Fruit fly (Drosophila melanogaster) whole organism, prepupa: ENCODE measurements around the gene dmrt99B.

Experiments
- Blimp-1 ChIP-seq: fragments of 200-800 bp; sonication (Bioruptor generic); optimal IDR thresholded peaks from 3 replicates; lab custom pipeline; 2017; ENCODE audit warnings: missing biosample characterization, missing genetic modification characterization, mild to moderate bottlenecking, moderate library complexity, missing genetic modification reagents
- CG10631 ChIP-seq: fragments of 200-800 bp; sonication (Bioruptor generic); optimal IDR thresholded peaks from 2 replicates; lab custom pipeline; 2016; ENCODE audit warnings: missing biosample characterization, missing genetic modification characterization
- CG10669 ChIP-seq: fragments of 200-800 bp; sonication (Bioruptor generic); optimal IDR thresholded peaks from 3 replicates; lab custom pipeline; 2018; ENCODE audit warnings: missing biosample characterization, mild to moderate bottlenecking, missing genetic modification characterization, moderate library complexity
- CG11762 ChIP-seq: fragments of 200-800 bp; sonication (Bioruptor generic); optimal IDR thresholded peaks from 3 replicates; lab custom pipeline; 2016; ENCODE audit warnings: missing biosample characterization, missing genetic modification characterization; ENCODE audit not compliant: insufficient read depth
- CG11902 ChIP-seq: fragments of 200-800 bp; sonication (Bioruptor generic); optimal IDR thresholded peaks from 3 replicates; lab custom pipeline; 2016; ENCODE audit warnings: missing biosample characterization, missing genetic modification characterization
- CG15336 ChIP-seq: fragments of 200-800 bp; sonication (Bioruptor generic); IDR thresholded peaks from 2 replicates; pipeline ENCODE4 v1.3.6; 2022; ENCODE audit warnings: missing biosample characterization, missing genetic modification characterization
- CG1621 ChIP-seq: fragments of 200-800 bp; sonication (Bioruptor generic); optimal IDR thresholded peaks from 3 replicates; lab custom pipeline; 2018; ENCODE audit warnings: missing biosample characterization, mild to moderate bottlenecking, missing genetic modification characterization
- CG16779 ChIP-seq: fragments of 200-800 bp; sonication (Bioruptor generic); optimal IDR thresholded peaks from 3 replicates; lab custom pipeline; 2017; ENCODE audit warnings: missing biosample characterization, mild to moderate bottlenecking, missing genetic modification characterization
- CG3032 ChIP-seq: fragments of 200-800 bp; optimal IDR thresholded peaks from 2 replicates; lab custom pipeline; 2019; ENCODE audit warnings: missing biosample characterization, mild to moderate bottlenecking, missing genetic modification characterization, moderate library complexity
- CG32006 ChIP-seq: fragments of 200-800 bp; sonication (Bioruptor generic); optimal IDR thresholded peaks from 3 replicates; lab custom pipeline; 2017; ENCODE audit warnings: missing biosample characterization, mild to moderate bottlenecking, missing genetic modification characterization
- CG34406 ChIP-seq: fragments of 200-800 bp; sonication (Bioruptor generic); optimal IDR thresholded peaks from 3 replicates; lab custom pipeline; 2016; ENCODE audit warnings: missing biosample characterization, missing genetic modification characterization
- CG3919 ChIP-seq: fragments of 200-800 bp; sonication (Bioruptor generic); optimal IDR thresholded peaks from 3 replicates; lab custom pipeline; 2016; ENCODE audit warnings: missing biosample characterization, missing genetic modification characterization
- CG6163 ChIP-seq: fragments of 200-800 bp; sonication (Bioruptor generic); IDR thresholded peaks from 3 replicates; pipeline ENCODE4 v1.3.6; 2022; ENCODE audit warnings: missing biosample characterization, missing genetic modification characterization
- CG6276 ChIP-seq: fragments of 200-800 bp; sonication (Bioruptor generic); optimal IDR thresholded peaks from 2 replicates; lab custom pipeline; 2017; ENCODE audit warnings: missing biosample characterization, mild to moderate bottlenecking, missing genetic modification characterization
- CG6808 ChIP-seq: fragments of 200-800 bp; sonication (Bioruptor generic); optimal IDR thresholded peaks from 3 replicates; lab custom pipeline; 2017; ENCODE audit warnings: missing biosample characterization, missing genetic modification characterization, mild to moderate bottlenecking, moderate library complexity, missing genetic modification reagents
- CG8119 ChIP-seq: fragments of 200-800 bp; sonication (Bioruptor generic); IDR thresholded peaks from 3 replicates; pipeline ENCODE4 v1.3.6; 2022; ENCODE audit warnings: missing biosample characterization, missing genetic modification characterization
- CG8319 ChIP-seq: fragments of 200-800 bp; sonication (Bioruptor generic); optimal IDR thresholded peaks from 3 replicates; lab custom pipeline; 2016; ENCODE audit warnings: missing biosample characterization, missing genetic modification characterization
- CG8632 ChIP-seq: fragments of 200-800 bp; sonication (Bioruptor generic); optimal IDR thresholded peaks from 3 replicates; lab custom pipeline; 2016; ENCODE audit warnings: missing biosample characterization, missing genetic modification characterization
- CG9139 ChIP-seq: fragments of 200-800 bp; sonication (Bioruptor generic); optimal IDR thresholded peaks from 3 replicates; lab custom pipeline; 2017; ENCODE audit warnings: missing biosample characterization, mild to moderate bottlenecking, missing genetic modification characterization
- Eip78C ChIP-seq: fragments of 200-800 bp; sonication (Bioruptor generic); peaks from one replicate; lab custom pipeline; 2016; ENCODE audit warnings: missing biosample characterization, missing genetic modification characterization
- Eip93F ChIP-seq: fragments of 200-800 bp; sonication (Bioruptor generic); optimal IDR thresholded peaks from 2 replicates; lab custom pipeline; 2016; ENCODE audit warnings: missing biosample characterization, mild to moderate bottlenecking, missing genetic modification characterization
- Ets21C ChIP-seq: fragments of 200-800 bp; sonication (Bioruptor generic); optimal IDR thresholded peaks from 3 replicates; lab custom pipeline; 2016; ENCODE audit warnings: missing biosample characterization, missing genetic modification characterization
- Ets96B ChIP-seq: fragments of 200-800 bp; optimal IDR thresholded peaks from 2 replicates; lab custom pipeline; 2019; ENCODE audit warnings: missing biosample characterization, mild to moderate bottlenecking, missing genetic modification characterization, moderate library complexity
- Gug ChIP-seq: fragments of 200-800 bp; sonication (Bioruptor generic); IDR thresholded peaks from 2 replicates; pipeline ENCODE4 v1.3.6; 2022; ENCODE audit warnings: missing biosample characterization, missing genetic modification characterization
- Hr38 ChIP-seq: sonication (Bioruptor generic); optimal IDR thresholded peaks from 2 replicates; lab custom pipeline; 2016; ENCODE audit warnings: missing biosample characterization, missing genetic modification characterization
- Hr39 ChIP-seq: fragments of 200-800 bp; sonication (Bioruptor generic); optimal IDR thresholded peaks from 2 replicates; lab custom pipeline; 2016; ENCODE audit warnings: missing biosample characterization, missing genetic modification characterization
- Hr4 ChIP-seq: fragments of 200-800 bp; sonication (Bioruptor generic); optimal IDR thresholded peaks from 3 replicates; lab custom pipeline; 2016; ENCODE audit warnings: missing biosample characterization, missing genetic modification characterization
- Lpt ChIP-seq: fragments of 200-800 bp; sonication (Bioruptor generic); optimal IDR thresholded peaks from 3 replicates; lab custom pipeline; 2016; ENCODE audit warnings: missing biosample characterization, missing genetic modification characterization
- Met ChIP-seq: fragments of 200-800 bp; sonication (Bioruptor generic); optimal IDR thresholded peaks from 3 replicates; lab custom pipeline; 2016; ENCODE audit warnings: missing biosample characterization, missing genetic modification characterization
- OdsH ChIP-seq: fragments of 200-800 bp; sonication (Bioruptor generic); optimal IDR thresholded peaks from 3 replicates; lab custom pipeline; 2016; ENCODE audit warnings: missing biosample characterization, missing genetic modification characterization
- Smox ChIP-seq: fragments of 200-800 bp; sonication (Bioruptor generic); optimal IDR thresholded peaks from 3 replicates; lab custom pipeline; 2016; ENCODE audit warnings: missing biosample characterization, missing genetic modification characterization
- Sox15 ChIP-seq: fragments of 200-800 bp; sonication (Bioruptor generic); optimal IDR thresholded peaks from 3 replicates; lab custom pipeline; 2016; ENCODE audit warnings: missing biosample characterization, missing genetic modification characterization
- dac ChIP-seq: fragments of 200-800 bp; sonication (Bioruptor generic); optimal IDR thresholded peaks from 2 replicates; lab custom pipeline; 2017; ENCODE audit warnings: missing biosample characterization, mild to moderate bottlenecking, missing genetic modification characterization
- eg ChIP-seq: fragments of 200-800 bp; sonication (Bioruptor generic); IDR thresholded peaks from 3 replicates; pipeline ENCODE4 v1.3.6; 2022; ENCODE audit warnings: missing biosample characterization, missing genetic modification characterization
- fd59A ChIP-seq: fragments of 200-800 bp; sonication (Bioruptor generic); optimal IDR thresholded peaks from 2 replicates; lab custom pipeline; 2017; ENCODE audit warnings: missing biosample characterization, mild to moderate bottlenecking, missing genetic modification characterization, missing genetic modification reagents
- fkh ChIP-seq: fragments of 200-800 bp; sonication (Bioruptor generic); optimal IDR thresholded peaks from 3 replicates; lab custom pipeline; 2017; ENCODE audit warnings: missing biosample characterization, mild to moderate bottlenecking, missing genetic modification characterization, moderate library complexity
- lz ChIP-seq: fragments of 200-800 bp; sonication (Bioruptor generic); optimal IDR thresholded peaks from 3 replicates; lab custom pipeline; 2016; ENCODE audit warnings: missing biosample characterization, missing genetic modification characterization
- net ChIP-seq: fragments of 200-800 bp; sonication (Bioruptor generic); optimal IDR thresholded peaks from 3 replicates; lab custom pipeline; 2016; ENCODE audit warnings: missing biosample characterization, missing genetic modification characterization
- pdm3 ChIP-seq: fragments of 200-800 bp; sonication (Bioruptor generic); optimal IDR thresholded peaks from 3 replicates; lab custom pipeline; 2016; ENCODE audit warnings: missing biosample characterization, missing genetic modification characterization
- salr ChIP-seq, 2 experiments: fragments of 200-800 bp; sonication (Bioruptor generic); optimal IDR thresholded peaks; 3 replicates each; lab custom pipeline; 2016 to 2018; ENCODE audit warnings: missing biosample characterization in 2 of 2, missing genetic modification characterization in 2 of 2, mild to moderate bottlenecking in 1 of 2
- spab ChIP-seq: fragments of 200-800 bp; sonication (Bioruptor generic); optimal IDR thresholded peaks from 2 replicates; lab custom pipeline; 2017; ENCODE audit warnings: missing biosample characterization, mild to moderate bottlenecking, missing genetic modification characterization, missing genetic modification reagents
- ss ChIP-seq, 2 experiments: fragments of 200-800 bp; sonication (Bioruptor generic); optimal IDR thresholded peaks; 2 replicates in 1 of 2; 3 replicates in 1 of 2; lab custom pipeline; 2017 to 2018; ENCODE audit warnings: mild to moderate bottlenecking in 2 of 2, missing biosample characterization in 2 of 2, missing genetic modification characterization in 2 of 2, moderate library complexity in 1 of 2
- svp ChIP-seq: fragments of 200-800 bp; sonication (Bioruptor generic); peaks from one replicate; lab custom pipeline; 2016; ENCODE audit warnings: missing biosample characterization, missing genetic modification characterization
- topi ChIP-seq: fragments of 200-800 bp; sonication (Bioruptor generic); optimal IDR thresholded peaks from 3 replicates; lab custom pipeline; 2016; ENCODE audit warnings: missing biosample characterization, missing genetic modification characterization

Gene dmrt99B

DNA sequence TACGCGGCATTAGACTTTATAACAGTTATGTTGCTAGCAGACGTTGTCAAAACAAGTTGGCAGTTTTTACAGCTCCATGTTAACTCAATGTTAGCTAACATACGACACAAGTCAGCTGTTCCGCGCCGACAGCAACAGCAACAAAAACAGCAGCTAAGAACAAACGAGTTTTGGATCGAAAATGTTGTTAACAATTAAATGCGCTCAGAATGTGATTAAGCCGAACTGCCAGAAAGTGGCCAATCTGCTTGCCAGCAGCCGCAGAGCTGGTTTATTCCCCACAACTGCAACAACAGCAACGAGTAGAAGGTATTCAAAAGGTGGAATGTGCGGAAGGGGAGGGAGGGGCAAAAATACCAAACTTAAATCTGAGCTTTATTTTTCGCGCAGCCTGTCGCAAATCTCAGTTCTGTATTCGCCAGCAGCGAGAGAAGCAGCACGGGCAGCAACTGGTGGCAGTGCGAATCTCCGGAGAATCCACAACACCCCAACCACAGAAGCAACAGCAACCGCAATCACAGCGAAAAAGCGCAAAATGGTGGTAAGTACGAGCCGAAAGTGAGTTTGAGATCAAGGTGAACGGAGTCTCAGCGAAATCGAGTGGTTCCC lies 30.8 kb downstream of the dmrt99B start, which contains the start of gene Pcd (continued):
- TF ChIP-seq CG11902 (GFP tag; lab: Kevin White, UChicago): no peak
- TF ChIP-seq CG10631 (GFP tag; lab: Kevin White, UChicago): no peak
- peak in 1 of 2 experiments; percentile 25 for TF ChIP-seq ss (GFP tag; optimal IDR thresholded peaks at IDR 0.05; lab: Kevin White, UChicago)
- no peak for TF ChIP-seq CG10669 (GFP tag; lab: Kevin White, UChicago)
- no peak for TF ChIP-seq CG11762 (GFP tag; lab: Kevin White, UChicago)
- TF ChIP-seq spab (GFP tag; lab: Kevin White, UChicago): no peak
- TF ChIP-seq CG8319 (GFP tag; lab: Kevin White, UChicago): no peak
- no peak for TF ChIP-seq dac (GFP tag; lab: Kevin White, UChicago)
- TF ChIP-seq CG15336 (GFP tag; lab: Robert Waterston, UW): 0 out of 2 replicates have a peak, but pooled peaks have one; percentile 29
- TF ChIP-seq Hr39 (GFP tag; lab: Kevin White, UChicago): no peak
- no peak for TF ChIP-seq salr (GFP tag; optimal IDR thresholded peaks at IDR 0.05; lab: Kevin White, UChicago)
- no peak for TF ChIP-seq net
- no peak for TF ChIP-seq Smox (GFP tag; lab: Kevin White, UChicago)
- no peak for TF ChIP-seq Sox15 (GFP tag; lab: Kevin White, UChicago)
- peak; percentile 45 for TF ChIP-seq Eip78C (GFP tag; lab: Kevin White, UChicago)
- no peak for TF ChIP-seq OdsH (GFP tag; lab: Kevin White, UChicago)
- TF ChIP-seq topi (GFP tag; lab: Kevin White, UChicago): no peak
- no peak for TF ChIP-seq Ets96B (tag; lab: Kevin White, UChicago)
- TF ChIP-seq Ets21C (GFP tag; lab: Kevin White, UChicago): no peak
- TF ChIP-seq CG34406 (GFP tag; lab: Kevin White, UChicago): no peak
- TF ChIP-seq, all 60 proteins: peak for 10

- TF ChIP-seq net: no peak
- no peak for TF ChIP-seq CG6276 (GFP tag; lab: Kevin White, UChicago)
- peak; percentile 90 for TF ChIP-seq fkh (GFP tag; lab: Kevin White, UChicago)
Observed at dm6 chr3R:29724745-29725144, 32.4 kb downstream of the dmrt99B start, which contains the start of the genes Naa40 and CG18731. TSS of gene Naa40 (minus strand) at chr3R:29724950. TSS of gene CG18731 (plus strand) at chr3R:29725027.

DNA sequence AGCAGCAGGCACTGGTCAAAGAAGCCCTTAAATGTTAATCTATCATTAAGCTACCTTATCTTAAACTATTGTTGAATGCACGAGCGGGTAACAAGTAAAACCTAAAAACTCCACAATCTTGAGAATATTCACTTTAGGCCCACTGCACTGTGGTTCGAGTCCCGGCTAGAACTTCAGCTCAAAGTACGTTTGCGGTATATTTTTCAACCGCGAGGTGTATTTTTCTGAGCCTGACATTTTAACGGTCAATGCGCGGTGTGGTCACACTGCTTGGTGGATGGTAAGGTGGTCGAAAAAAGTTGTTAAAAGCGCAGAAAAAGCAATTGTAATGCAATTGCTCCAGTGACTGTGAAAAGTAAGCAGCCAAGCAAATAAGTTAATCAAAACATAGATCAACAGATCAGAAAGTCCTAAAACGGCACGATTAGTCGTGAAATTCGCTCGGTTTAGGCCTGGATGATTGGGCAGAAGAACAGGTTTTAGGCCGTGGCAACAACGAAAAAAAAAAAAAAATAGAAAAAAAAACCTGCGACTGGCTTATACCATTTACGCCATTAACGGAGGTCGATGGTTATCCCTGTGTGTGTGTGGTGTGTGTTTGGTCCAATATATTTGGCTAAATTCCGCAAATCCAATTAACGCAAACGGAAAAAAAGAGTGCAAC lies 33.3 kb downstream of the dmrt99B start, which contains the start of gene Kul:
TSS of gene Kul (plus strand) at position 254 of the 664 bp plus-strand sequence.
- no peak for TF ChIP-seq CG11762 (GFP tag; lab: Kevin White, UChicago)
- no peak for TF ChIP-seq Blimp-1 (GFP tag; lab: Kevin White, UChicago)
- TF ChIP-seq Sox15 (GFP tag; lab: Kevin White, UChicago): no peak
- TF ChIP-seq CG9139: peak; percentile 78
- no peak for TF ChIP-seq CG10631 (GFP tag; lab: Kevin White, UChicago)
- no peak for TF ChIP-seq topi (GFP tag; lab: Kevin White, UChicago)
- TF ChIP-seq eg (GFP tag; lab: Robert Waterston, UW): peak; percentile 69
- TF ChIP-seq Met (GFP tag; lab: Kevin White, UChicago): no peak
- TF ChIP-seq Hr4: no peak
- TF ChIP-seq Gug (GFP tag; lab: Robert Waterston, UW): peak; percentile 15; the same call in 1 of the 2 replicates
- TF ChIP-seq fd59A (GFP tag; lab: Kevin White, UChicago): no peak
- TF ChIP-seq CG1621 (tag; lab: Kevin White, UChicago): peak; percentile 69
- no peak for TF ChIP-seq Ets96B (tag; lab: Kevin White, UChicago)
- peak; percentile 63 for TF ChIP-seq CG6808 (GFP tag; lab: Kevin White, UChicago)
- TF ChIP-seq Eip93F (GFP tag; lab: Kevin White, UChicago): no peak
- TF ChIP-seq CG8319 (GFP tag; lab: Kevin White, UChicago): peak; percentile 24
- peak; percentile 51 for TF ChIP-seq CG32006 (GFP tag; lab: Kevin White, UChicago)
- no peak for TF ChIP-seq Eip78C (GFP tag; lab: Kevin White, UChicago)
- no peak for TF ChIP-seq CG34406 (GFP tag; lab: Kevin White, UChicago)
- TF ChIP-seq CG8632 (GFP tag; lab: Kevin White, UChicago): no peak
- no peak for TF ChIP-seq pdm3 (GFP tag; lab: Kevin White, UChicago)
- no peak; the same call in 2 of the 3 replicates for TF ChIP-seq CG8119 (GFP tag; lab: Robert Waterston, UW)
- TF ChIP-seq CG3919: peak; percentile 30
- TF ChIP-seq Smox (GFP tag; lab: Kevin White, UChicago): no peak
- peak; percentile 9 for TF ChIP-seq Lpt (GFP tag; lab: Kevin White, UChicago)
- no peak for TF ChIP-seq svp
- peak; percentile 55 for TF ChIP-seq CG3032
- peak; percentile 48 for TF ChIP-seq CG10669 (GFP tag; lab: Kevin White, UChicago)
- peak; percentile 27 for TF ChIP-seq lz (GFP tag; lab: Kevin White, UChicago)
- peak; percentile 55; the same call in 2 of the 3 replicates for TF ChIP-seq CG6163 (GFP tag; lab: Robert Waterston, UW)
- TF ChIP-seq CG6276 (GFP tag; lab: Kevin White, UChicago): peak; percentile 74
- TF ChIP-seq CG16779: peak; percentile 46
- TF ChIP-seq Hr38: no peak
